Worm (Caenorhabditis elegans) whole organism, L4 larva: Measurements from ENCODE around the gene R01H2.1.

ENCODE experiments used
- F10B5.3 ChIP-seq: sonication (generic microtip); optimal IDR thresholded peaks from 2 replicates; lab custom pipeline; 2016; ENCODE audit warnings: mild to moderate bottlenecking, missing genetic modification characterization, missing compliant biosample characterization
- T20F7.1 ChIP-seq: fragments of 200-800 bp; sonication (Bioruptor generic); optimal IDR thresholded peaks from 2 replicates; lab custom pipeline; 2018; ENCODE audit warnings: mild to moderate bottlenecking, missing genetic modification characterization, missing compliant biosample characterization
- Y48G9A.11 ChIP-seq: fragments of 200-800 bp; sonication (Bioruptor generic); IDR thresholded peaks from 2 replicates; pipeline ENCODE4 v1.3.6; 2022; ENCODE audit warnings: missing genetic modification reagents, missing genetic modification characterization, missing compliant biosample characterization
- Y75B8A.6 ChIP-seq: fragments of 200-800 bp; sonication (Bioruptor generic); IDR thresholded peaks from 2 replicates; pipeline ENCODE4 v1.3.6; 2022; ENCODE audit warnings: missing genetic modification reagents, missing genetic modification characterization, missing compliant biosample characterization
- ceh-28 ChIP-seq: fragments of 150-350 bp; optimal IDR thresholded peaks from 2 replicates; lab custom pipeline; 2014; ENCODE audit warnings: missing biosample characterization, missing genetic modification reagents, missing genetic modification characterization
- ceh-32 ChIP-seq: sonication (generic microtip); optimal IDR thresholded peaks from 2 replicates; lab custom pipeline; 2016; ENCODE audit warnings: mild to moderate bottlenecking, missing genetic modification characterization, missing compliant biosample characterization; ENCODE audit not compliant: poor library complexity
- ceh-82 ChIP-seq: sonication (generic microtip); optimal IDR thresholded peaks from 2 replicates; lab custom pipeline; 2017; ENCODE audit warnings: missing biosample characterization, missing genetic modification characterization
- ces-1 ChIP-seq: fragments of 150-350 bp; sonication (generic microtip); optimal IDR thresholded peaks from 4 replicates; lab custom pipeline; 2014; ENCODE audit warnings: missing biosample characterization, missing genetic modification reagents, missing genetic modification characterization
- ctbp-1 ChIP-seq: fragments of 200-800 bp; sonication (Bioruptor generic); IDR thresholded peaks from 2 replicates; pipeline ENCODE4 v1.3.6; 2022; ENCODE audit warnings: missing genetic modification reagents, missing genetic modification characterization, missing compliant biosample characterization
- daf-16 ChIP-seq, 3 experiments: sonication (generic microtip); optimal IDR thresholded peaks; 2 replicates each; lab custom pipeline; 2016 to 2017; ENCODE audit warnings: missing genetic modification characterization in 3 of 3, missing genetic modification reagents in 3 of 3, mild to moderate bottlenecking in 2 of 3, missing compliant biosample characterization in 2 of 3, missing biosample characterization in 1 of 3, moderate library complexity in 1 of 3
- daf-19 ChIP-seq: fragments of 200-800 bp; sonication (Bioruptor generic); conservative IDR thresholded peaks from 2 replicates; pipeline ENCODE4 v1.3.6; 2022; ENCODE audit warnings: missing genetic modification characterization, missing compliant biosample characterization
- dmd-6 ChIP-seq: fragments of 200-800 bp; sonication (Bioruptor generic); IDR thresholded peaks from 2 replicates; pipeline ENCODE4 v1.3.6; 2022; ENCODE audit warnings: missing genetic modification reagents, missing genetic modification characterization, missing compliant biosample characterization
- dmd-9 ChIP-seq: fragments of 200-800 bp; sonication (Bioruptor generic); IDR thresholded peaks from 2 replicates; pipeline ENCODE4 v1.3.6; 2022; ENCODE audit warnings: missing genetic modification reagents, missing genetic modification characterization, missing compliant biosample characterization
- dpl-1 ChIP-seq: fragments of 150-350 bp; optimal IDR thresholded peaks from 2 replicates; lab custom pipeline; 2014; ENCODE audit warnings: missing biosample characterization, missing genetic modification reagents, missing genetic modification characterization
- dve-1 ChIP-seq: sonication (generic microtip); optimal IDR thresholded peaks from 2 replicates; lab custom pipeline; 2017; ENCODE audit warnings: antibody characterized with exemption, mild to moderate bottlenecking, missing genetic modification characterization, missing compliant biosample characterization; ENCODE audit not compliant: insufficient read depth
- egl-43 ChIP-seq: fragments of 200-800 bp; sonication (Bioruptor generic); IDR thresholded peaks from 2 replicates; pipeline ENCODE4 v1.3.6; 2022; ENCODE audit warnings: missing genetic modification reagents, missing genetic modification characterization, missing compliant biosample characterization
- hlh-11 ChIP-seq: fragments of 200-800 bp; sonication (Bioruptor generic); optimal IDR thresholded peaks from 2 replicates; lab custom pipeline; 2018; ENCODE audit warnings: mild to moderate bottlenecking, missing genetic modification characterization, missing compliant biosample characterization
- lin-15B ChIP-seq: fragments of 150-350 bp; sonication (generic microtip); optimal IDR thresholded peaks from 3 replicates; lab custom pipeline; 2014; ENCODE audit warnings: missing biosample characterization, missing genetic modification characterization
- lin-38 ChIP-seq: fragments of 200-800 bp; sonication (Bioruptor generic); IDR thresholded peaks from 2 replicates; pipeline ENCODE4 v1.3.6; 2022; ENCODE audit warnings: missing genetic modification reagents, missing genetic modification characterization, missing compliant biosample characterization
- mdt-29 ChIP-seq: fragments of 200-800 bp; sonication (Bioruptor generic); IDR thresholded peaks from 2 replicates; pipeline ENCODE4 v1.3.6; 2022; ENCODE audit warnings: missing genetic modification reagents, missing genetic modification characterization, missing compliant biosample characterization
- mes-2 ChIP-seq: sonication (generic microtip); optimal IDR thresholded peaks from 2 replicates; lab custom pipeline; 2016; ENCODE audit warnings: missing genotype, mild to moderate bottlenecking, missing genetic modification characterization, missing compliant biosample characterization; ENCODE audit not compliant: poor library complexity, severe bottlenecking
- mxl-2 ChIP-seq: fragments of 200-800 bp; sonication (Bioruptor generic); conservative IDR thresholded peaks from 2 replicates; pipeline ENCODE4 v1.3.6; 2022; ENCODE audit warnings: missing genetic modification reagents, missing genetic modification characterization, missing compliant biosample characterization
- mxl-3 ChIP-seq: fragments of 200-800 bp; sonication (Bioruptor generic); optimal IDR thresholded peaks from 2 replicates; lab custom pipeline; 2018; ENCODE audit warnings: mild to moderate bottlenecking, missing genetic modification characterization, missing compliant biosample characterization
- nhr-102 ChIP-seq: sonication (generic microtip); optimal IDR thresholded peaks from 2 replicates; lab custom pipeline; 2016; ENCODE audit warnings: mild to moderate bottlenecking, missing genetic modification characterization, moderate library complexity, missing compliant biosample characterization
- nhr-237 ChIP-seq: sonication (generic microtip); optimal IDR thresholded peaks from 2 replicates; lab custom pipeline; 2017; ENCODE audit warnings: missing biosample characterization, missing genetic modification characterization
- nhr-25 ChIP-seq: sonication (generic microtip); optimal IDR thresholded peaks from 2 replicates; lab custom pipeline; 2017; ENCODE audit warnings: missing genetic modification characterization, mild to moderate bottlenecking, missing compliant biosample characterization, antibody characterized with exemption, moderate library complexity, borderline replicate concordance; ENCODE audit not compliant: insufficient read depth
- nhr-28 ChIP-seq: fragments of 150-350 bp; optimal IDR thresholded peaks from 2 replicates; lab custom pipeline; 2014; ENCODE audit warnings: missing biosample characterization, missing genetic modification characterization
- nhr-76 ChIP-seq: fragments of 150-350 bp; optimal IDR thresholded peaks from 2 replicates; lab custom pipeline; 2014; ENCODE audit warnings: missing biosample characterization, missing genetic modification characterization
- nhr-77 ChIP-seq: fragments of 150-350 bp; optimal IDR thresholded peaks from 2 replicates; lab custom pipeline; 2014; ENCODE audit warnings: missing biosample characterization, missing genetic modification characterization
- pha-4 ChIP-seq, 2 experiments: fragments of 150-350 bp in 1 of 2; fragments of 200-800 bp in 1 of 2; sonication (Bioruptor generic) in 1 of 2; IDR thresholded peaks in 1 of 2; optimal IDR thresholded peaks in 1 of 2; 2 replicates each; pipeline versions ENCODE4 v1.3.6 to Lab custom; 2014 to 2022; ENCODE audit warnings: missing genetic modification characterization in 2 of 2, missing genetic modification reagents in 2 of 2, missing biosample characterization in 1 of 2, missing compliant biosample characterization in 1 of 2
- pqm-1 ChIP-seq: sonication (generic microtip); optimal IDR thresholded peaks from 2 replicates; lab custom pipeline; 2017; ENCODE audit warnings: missing biosample characterization, missing genetic modification characterization
- rbr-2 ChIP-seq: sonication (generic microtip); optimal IDR thresholded peaks from 2 replicates; lab custom pipeline; 2016; ENCODE audit warnings: missing genotype, missing genetic modification characterization, missing compliant biosample characterization
- set-16 ChIP-seq: fragments of 200-800 bp; sonication (Bioruptor generic); IDR thresholded peaks from 2 replicates; pipeline ENCODE4 v1.3.6; 2022; ENCODE audit warnings: missing genetic modification reagents, missing genetic modification characterization, missing compliant biosample characterization
- skn-1 ChIP-seq: fragments of 150-350 bp; optimal IDR thresholded peaks from 2 replicates; lab custom pipeline; 2014; ENCODE audit warnings: missing biosample characterization, missing genetic modification characterization
- spr-3 ChIP-seq: fragments of 200-800 bp; sonication (Bioruptor generic); optimal IDR thresholded peaks from 2 replicates; lab custom pipeline; 2018; ENCODE audit warnings: mild to moderate bottlenecking, missing genetic modification characterization, missing compliant biosample characterization
- unc-130 ChIP-seq: sonication (generic microtip); optimal IDR thresholded peaks from 2 replicates; lab custom pipeline; 2016; ENCODE audit warnings: missing genetic modification reagents, missing genetic modification characterization, missing compliant biosample characterization
- unc-62 ChIP-seq, 3 experiments: fragments of 150-350 bp in 1 of 3; sonication (generic microtip); optimal IDR thresholded peaks in 2 of 3; peaks in 1 of 3; 1 replicate in 1 of 3; 2 replicates in 2 of 3; lab custom pipeline; 2014 to 2017; ENCODE audit warnings: missing biosample characterization in 3 of 3, missing genetic modification characterization in 3 of 3, missing genetic modification reagents in 3 of 3, missing genotype in 1 of 3
- vab-7 ChIP-seq: fragments of 200-800 bp; sonication (Bioruptor generic); IDR thresholded peaks from 2 replicates; pipeline ENCODE4 v1.3.6; 2022; ENCODE audit warnings: missing genetic modification reagents, missing genetic modification characterization, missing compliant biosample characterization
- zip-2 ChIP-seq: fragments of 150-350 bp; optimal IDR thresholded peaks from 2 replicates; lab custom pipeline; 2014; ENCODE audit warnings: missing biosample characterization, missing genetic modification characterization
- ztf-7 ChIP-seq: fragments of 150-350 bp; optimal IDR thresholded peaks from 2 replicates; lab custom pipeline; 2014; ENCODE audit warnings: missing biosample characterization, missing genetic modification characterization

Gene R01H2.1

ce11 chrIII:7081488-7081887 lies 18.8 kb downstream of the R01H2.1 start:
- TF ChIP-seq daf-16 (GFP tag; optimal IDR thresholded peaks at IDR 0.05; lab: Kevin White, UChicago) (no peak), daf-16 (tag; optimal IDR thresholded peaks at IDR 0.05; lab: Kevin White, UChicago) (peak; percentile 33), nhr-77 (tag; lab: Kevin White, UChicago) (peak; percentile 10), pqm-1 (peak; percentile 65), nhr-28 (tag; lab: Kevin White, UChicago) (peak; percentile 33), set-16 (GFP tag; lab: Robert Waterston, UW) (no peak), ztf-7 (tag; lab: Kevin White, UChicago) (peak; percentile 6), F10B5.3 (no peak)

ce11 chrIII:7083106-7083505 lies 20.4 kb downstream of the R01H2.1 start:
- TF ChIP-seq Y75B8A.6 (no peak), nhr-76 (tag; lab: Kevin White, UChicago) (no peak), mxl-3 (no peak), spr-3 (no peak), rbr-2 (tag; lab: Kevin White, UChicago) (no peak), set-16 (GFP tag; lab: Robert Waterston, UW) (no peak), ceh-32 (tag; lab: Kevin White, UChicago) (no peak), nhr-25 (tag; lab: Kevin White, UChicago) (no peak), nhr-102 (tag; lab: Kevin White, UChicago) (no peak), nhr-77 (tag; lab: Kevin White, UChicago) (no peak), pha-4 (GFP tag; IDR thresholded peaks at IDR 0.05; lab: Robert Waterston, UW) (no peak), pha-4 (tag; optimal IDR thresholded peaks at IDR 0.05; lab: Kevin White, UChicago) (no peak), lin-15B (tag; lab: Kevin White, UChicago) (no peak)

- TF ChIP-seq ceh-28 (tag; lab: Kevin White, UChicago) (no peak), lin-38 (GFP tag; lab: Robert Waterston, UW) (peak; percentile 11; the same call in 1 of the 2 replicates), Y48G9A.11 (no peak), dve-1 (no peak)
Observed at ce11 chrIII:7084908-7085307, 22.2 kb downstream of the R01H2.1 start, which contains the start of gene tofu-7. TSS of gene tofu-7 (minus strand) at chrIII:7085018.

ce11 chrIII:7087180-7087579 lies 24.5 kb downstream of the R01H2.1 start:
- TF ChIP-seq daf-16 (GFP tag; optimal IDR thresholded peaks at IDR 0.05; lab: Kevin White, UChicago) (no peak), daf-16 (tag; optimal IDR thresholded peaks at IDR 0.05; lab: Kevin White, UChicago) (peak; percentile 18), daf-19 (no peak), lin-15B (tag; lab: Kevin White, UChicago) (no peak), ceh-82 (tag; lab: Kevin White, UChicago) (no peak), nhr-28 (tag; lab: Kevin White, UChicago) (peak; percentile 66)

ce11 chrIII:7087691-7088323 lies 25.1 kb downstream of the R01H2.1 start, which contains the start of gene fubl-2:
TSS of gene fubl-2 (minus strand) at chrIII:7087741.
- TF ChIP-seq dmd-6 (peak; percentile 27; the same call in 1 of the 2 replicates), nhr-28 (tag; lab: Kevin White, UChicago) (peak; percentile 26), dpl-1 (peak; percentile 73), egl-43 (no peak), mes-2 (tag; lab: Kevin White, UChicago) (peak; percentile 98), skn-1 (tag; lab: Kevin White, UChicago) (no peak), nhr-237 (tag; lab: Kevin White, UChicago) (no peak), hlh-11 (tag; lab: Kevin White, UChicago) (no peak), dmd-9 (GFP tag; lab: Robert Waterston, UW) (no peak), mdt-29 (GFP tag; lab: Robert Waterston, UW) (no peak), ces-1 (GFP tag; lab: Kevin White, UChicago) (no peak), zip-2 (tag; lab: Kevin White, UChicago) (no peak), set-16 (GFP tag; lab: Robert Waterston, UW) (no peak), unc-130 (peak; percentile 79), unc-62 (GFP tag; optimal IDR thresholded peaks at IDR 0.05 in 1 of 2; lab: Kevin White, UChicago) (no peak), unc-62 (tag; optimal IDR thresholded peaks at IDR 0.05; lab: Kevin White, UChicago) (no peak), mxl-2 (GFP tag; lab: Robert Waterston, UW) (no peak), T20F7.1 (GFP tag; lab: Kevin White, UChicago) (no peak), mxl-3 (peak; percentile 33), ctbp-1 (GFP tag; lab: Robert Waterston, UW) (no peak), vab-7 (no peak)
